Worm (Caenorhabditis elegans) whole organism, early embryonic: Measurements from ENCODE around the gene K11G12.6.

Experiments
- ama-1 ChIP-seq: fragments of 150-350 bp; optimal IDR thresholded peaks from 2 replicates; lab custom pipeline; 2014
- scrt-1 ChIP-seq: fragments of 200-800 bp; sonication (Bioruptor generic); IDR thresholded peaks from 2 replicates; pipeline ENCODE4 v1.3.6; 2022; ENCODE audit warnings: missing genetic modification characterization, missing compliant biosample characterization

ce11 chrX:6744978-6745377 lies 15.5 kb upstream of the K11G12.6 start:
- TF ChIP-seq scrt-1, result no peak
- TF ChIP-seq ama-1 (lab: Kevin White, UChicago), result no peak
